Worm (Caenorhabditis elegans) whole organism, L4/young adult: ENCODE measurements around the gene srh-148.

Experiments
- dao-5 ChIP-seq: sonication (generic microtip); optimal IDR thresholded peaks from 2 replicates; lab custom pipeline; 2016; ENCODE audit warnings: missing genotype, missing genetic modification characterization, moderate library complexity, missing compliant biosample characterization
- him-1 ChIP-seq: sonication (generic microtip); optimal IDR thresholded peaks from 2 replicates; lab custom pipeline; 2016; ENCODE audit warnings: missing genotype, missing genetic modification reagents, missing genetic modification characterization, missing compliant biosample characterization

DNA sequence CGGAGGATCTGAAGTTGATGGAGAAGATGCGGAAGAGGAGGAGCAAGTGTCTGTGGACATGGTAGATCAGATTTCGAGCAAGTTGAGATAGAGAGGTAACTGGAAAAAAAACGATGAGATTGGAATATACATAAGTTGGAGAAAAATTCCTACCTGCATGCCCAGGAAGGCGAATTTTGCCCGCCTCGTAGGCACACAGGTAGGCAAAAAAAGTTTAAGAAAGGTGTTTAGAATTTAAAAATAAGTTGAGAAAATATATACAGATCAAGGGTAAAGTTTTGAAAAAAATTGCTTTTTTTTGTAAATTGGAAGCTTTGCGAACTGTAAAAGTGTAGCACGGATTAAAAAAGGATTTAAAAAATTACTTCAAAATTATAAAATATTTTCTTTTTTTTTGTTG lies 21.3 kb upstream of the srh-148 start, which contains the start of gene nhr-84:
- TF ChIP-seq dao-5 (tag; lab: Kevin White, UChicago) (no peak), him-1 (tag; lab: Kevin White, UChicago) (no peak)
